Worm (Caenorhabditis elegans) whole organism, early embryonic: ENCODE results near the gene vha-1.

Experiments
- B0310.2 ChIP-seq: sonication (generic microtip); optimal IDR thresholded peaks from 2 replicates; lab custom pipeline; 2016; ENCODE audit warnings: mild to moderate bottlenecking, missing genetic modification characterization, missing compliant biosample characterization
- F13C5.2 ChIP-seq: sonication (generic microtip); optimal IDR thresholded peaks from 2 replicates; lab custom pipeline; 2017; ENCODE audit warnings: mild to moderate bottlenecking, missing genetic modification characterization, inconsistent platforms, missing compliant biosample characterization
- aly-1 ChIP-seq: sonication (generic microtip); optimal IDR thresholded peaks from 2 replicates; lab custom pipeline; 2016; ENCODE audit warnings: missing genetic modification characterization, missing compliant biosample characterization
- ama-1 ChIP-seq: fragments of 150-350 bp; optimal IDR thresholded peaks from 2 replicates; lab custom pipeline; 2014
- ceh-13 ChIP-seq: fragments of 200-800 bp; sonication (Bioruptor generic); optimal IDR thresholded peaks from 2 replicates; lab custom pipeline; 2018; ENCODE audit warnings: mild to moderate bottlenecking, missing genetic modification characterization, missing compliant biosample characterization
- ceh-36 ChIP-seq: sonication (generic microtip); optimal IDR thresholded peaks from 2 replicates; lab custom pipeline; 2016; ENCODE audit warnings: missing genetic modification characterization, inconsistent platforms, missing compliant biosample characterization
- ets-7 ChIP-seq: sonication (generic microtip); optimal IDR thresholded peaks from 2 replicates; lab custom pipeline; 2016; ENCODE audit warnings: missing genotype, missing genetic modification characterization, missing compliant biosample characterization
- flt-1 ChIP-seq: fragments of 200-800 bp; sonication (Bioruptor generic); IDR thresholded peaks from 2 replicates; pipeline ENCODE4 v1.3.6; 2022; ENCODE audit warnings: missing genetic modification characterization, missing compliant biosample characterization
- hmbx-1 ChIP-seq: sonication (generic microtip); optimal IDR thresholded peaks from 2 replicates; lab custom pipeline; 2016; ENCODE audit warnings: mild to moderate bottlenecking, missing genetic modification characterization, missing compliant biosample characterization
- hmg-4 ChIP-seq: fragments of 200-800 bp; sonication (Bioruptor generic); optimal IDR thresholded peaks from 2 replicates; lab custom pipeline; 2018; ENCODE audit warnings: mild to moderate bottlenecking, missing genetic modification characterization, missing compliant biosample characterization
- hnd-1 ChIP-seq: sonication (generic microtip); optimal IDR thresholded peaks from 2 replicates; lab custom pipeline; 2016; ENCODE audit warnings: missing genetic modification characterization, missing compliant biosample characterization
- pes-1 ChIP-seq: fragments of 200-800 bp; sonication (Bioruptor generic); IDR thresholded peaks from 2 replicates; pipeline ENCODE4 v1.3.6; 2022; ENCODE audit warnings: missing genetic modification reagents, missing genetic modification characterization, missing compliant biosample characterization
- scrt-1 ChIP-seq: fragments of 200-800 bp; sonication (Bioruptor generic); IDR thresholded peaks from 2 replicates; pipeline ENCODE4 v1.3.6; 2022; ENCODE audit warnings: missing genetic modification characterization, missing compliant biosample characterization
- sea-1 ChIP-seq: fragments of 200-800 bp; sonication (Bioruptor generic); conservative IDR thresholded peaks from 2 replicates; pipeline ENCODE4 v1.3.6; 2022; ENCODE audit warnings: missing genetic modification characterization, missing compliant biosample characterization
- tbx-11 ChIP-seq: fragments of 200-800 bp; sonication (Bioruptor generic); IDR thresholded peaks from 2 replicates; pipeline ENCODE4 v1.3.6; 2022; ENCODE audit warnings: missing genetic modification characterization, missing compliant biosample characterization
- tbx-37 ChIP-seq: fragments of 200-800 bp; sonication (Bioruptor generic); conservative IDR thresholded peaks from 2 replicates; pipeline ENCODE4 v1.3.6; 2022; ENCODE audit warnings: missing genetic modification reagents, missing genetic modification characterization, missing compliant biosample characterization
- tra-4 ChIP-seq: sonication (generic microtip); optimal IDR thresholded peaks from 2 replicates; lab custom pipeline; 2017; ENCODE audit warnings: missing genetic modification characterization, missing compliant biosample characterization

vha-1 gene

DNA sequence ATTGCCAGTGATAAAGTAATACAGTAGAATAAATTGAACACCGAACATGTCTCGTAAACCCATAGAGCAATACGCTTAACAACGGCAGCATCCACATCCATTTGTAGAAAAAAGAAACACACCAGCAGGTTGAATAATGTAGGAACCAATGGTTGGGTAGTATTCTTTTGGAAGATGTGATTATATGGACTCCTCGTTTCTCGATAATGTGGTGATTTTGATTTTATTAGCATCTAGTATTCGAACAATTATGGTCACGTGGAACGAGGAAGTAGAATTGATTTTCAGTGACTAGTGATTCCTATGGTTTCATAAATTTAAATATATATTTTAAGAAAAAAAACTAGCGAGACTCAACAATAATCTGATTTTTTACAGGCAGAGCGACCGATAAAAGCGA lies 15.4 kb downstream of the vha-1 start, which contains the start of gene srxa-10:
Gene srxa-10 (minus strand): TSS at position 101 of the 400 bp plus-strand sequence.
- no peak for TF ChIP-seq tra-4 (tag; lab: Kevin White, UChicago)
- TF ChIP-seq tbx-11 (GFP tag; lab: Robert Waterston, UW): no peak
- TF ChIP-seq ceh-13 (GFP tag; lab: Kevin White, UChicago): no peak
- no peak for TF ChIP-seq hmbx-1 (tag; lab: Kevin White, UChicago)
- TF ChIP-seq ama-1: no peak
- no peak for TF ChIP-seq tbx-37
- no peak for TF ChIP-seq B0310.2 (tag; lab: Kevin White, UChicago)
- no peak for TF ChIP-seq ceh-36 (tag; lab: Kevin White, UChicago)
- no peak for TF ChIP-seq scrt-1 (GFP tag; lab: Robert Waterston, UW)

DNA sequence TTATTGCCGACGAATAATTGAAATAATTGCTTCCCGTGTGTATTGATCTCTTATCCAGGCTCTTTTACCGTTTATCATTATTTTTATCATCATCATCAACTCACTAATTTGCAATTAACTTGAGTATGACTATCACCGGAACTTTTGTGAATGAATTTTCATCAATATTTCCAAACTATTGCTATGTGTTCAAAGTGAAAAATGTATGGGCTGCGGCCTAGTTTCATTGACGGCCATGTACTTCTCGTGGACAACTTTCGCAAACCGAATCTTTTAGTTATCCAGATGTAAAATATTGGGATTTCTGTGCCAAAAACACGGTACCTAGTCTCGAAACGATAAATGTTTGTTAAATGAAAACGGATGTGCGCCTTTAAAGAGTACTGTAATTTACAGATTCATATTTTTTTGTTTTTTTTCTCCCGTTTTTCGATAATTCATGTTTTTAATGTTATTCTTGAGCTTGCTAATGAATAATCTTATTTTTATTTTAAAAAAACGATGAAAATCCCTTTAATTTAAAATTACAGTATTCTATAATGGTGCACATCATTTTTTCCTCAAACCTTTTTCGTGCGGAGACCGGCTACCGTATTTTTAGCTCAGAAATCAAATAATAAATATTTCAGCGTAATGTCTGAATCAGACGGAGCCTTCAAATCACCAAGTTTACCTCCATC lies 17.6 kb downstream of the vha-1 start, which contains the start of gene ZK632.2:
Gene ZK632.2 (plus strand): TSS at position 630 of the 680 bp plus-strand sequence.
- TF ChIP-seq flt-1 (GFP tag; lab: Robert Waterston, UW) (no peak), hmg-4 (no peak), hmbx-1 (tag; lab: Kevin White, UChicago) (no peak), B0310.2 (tag; lab: Kevin White, UChicago) (no peak), ama-1 (no peak), aly-1 (tag; lab: Kevin White, UChicago) (no peak), scrt-1 (GFP tag; lab: Robert Waterston, UW) (no peak), ceh-13 (GFP tag; lab: Kevin White, UChicago) (no peak), ets-7 (tag; lab: Kevin White, UChicago) (no peak), pes-1 (no peak), tra-4 (tag; lab: Kevin White, UChicago) (no peak), F13C5.2 (tag; lab: Kevin White, UChicago) (no peak), ceh-36 (tag; lab: Kevin White, UChicago) (no peak), sea-1 (GFP tag; lab: Robert Waterston, UW) (no peak), tbx-37 (no peak), hnd-1 (tag; lab: Kevin White, UChicago) (no peak)

DNA sequence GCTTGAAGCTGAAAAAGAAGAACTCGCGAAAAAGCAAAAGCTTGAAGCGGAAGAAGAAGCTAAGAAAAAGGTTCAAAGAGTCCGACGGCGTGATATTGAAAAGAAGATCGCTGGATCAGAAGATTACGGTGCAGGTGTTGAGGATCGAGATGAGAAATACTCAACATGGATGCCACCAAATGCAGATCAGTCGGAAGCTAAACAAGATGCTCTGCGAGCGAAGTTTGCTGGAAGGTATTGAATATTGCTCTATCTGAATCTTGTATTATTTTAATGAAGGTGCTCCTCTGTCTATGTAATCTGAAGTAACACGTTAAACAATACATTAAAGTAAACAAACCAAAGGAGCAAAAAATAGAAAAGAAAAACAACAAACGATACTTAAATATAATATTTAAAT lies 21.0 kb downstream of the vha-1 start:
- no peak for TF ChIP-seq ama-1
- TF ChIP-seq ceh-36 (tag; lab: Kevin White, UChicago): no peak
- TF ChIP-seq tra-4 (tag; lab: Kevin White, UChicago): no peak
- no peak for TF ChIP-seq F13C5.2 (tag; lab: Kevin White, UChicago)
- TF ChIP-seq hmbx-1 (tag; lab: Kevin White, UChicago): no peak
- no peak for TF ChIP-seq ceh-13 (GFP tag; lab: Kevin White, UChicago)
- no peak for TF ChIP-seq hnd-1 (tag; lab: Kevin White, UChicago)
- TF ChIP-seq hmg-4: no peak
- no peak for TF ChIP-seq aly-1 (tag; lab: Kevin White, UChicago)
- TF ChIP-seq tbx-37: no peak
- TF ChIP-seq sea-1 (GFP tag; lab: Robert Waterston, UW): no peak
- TF ChIP-seq B0310.2 (tag; lab: Kevin White, UChicago): no peak

DNA sequence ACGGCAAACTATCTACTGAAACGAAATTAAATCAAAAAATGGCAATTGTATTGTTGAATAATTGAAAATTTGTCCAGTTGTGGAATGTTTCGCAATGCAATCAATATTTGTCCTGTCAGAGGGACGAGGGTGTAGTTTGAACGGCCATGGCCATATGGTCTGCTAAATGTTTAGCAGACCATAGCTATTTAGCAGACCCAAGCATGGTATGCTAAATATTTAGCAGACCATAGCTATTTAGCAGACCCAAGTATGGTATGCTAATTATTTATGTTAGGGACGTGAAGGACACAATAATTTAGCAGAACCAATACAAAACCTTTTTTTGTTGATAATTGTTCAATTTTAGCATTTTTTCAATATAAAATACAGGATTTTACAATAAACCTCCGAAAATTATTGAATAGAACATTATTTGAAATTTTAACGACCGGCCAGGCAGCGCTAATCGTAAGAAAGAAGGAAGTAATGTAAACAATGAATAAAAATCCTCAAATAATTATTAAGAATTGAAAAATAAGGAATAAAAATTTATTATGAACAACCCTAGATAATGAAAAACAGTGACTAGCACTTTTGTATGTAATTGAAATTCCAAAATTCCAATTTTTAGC lies 24.1 kb downstream of the vha-1 start, which contains the start of gene riok-3:
Gene riok-3 (minus strand): TSS at position 15 of the 614 bp plus-strand sequence.
- no peak for TF ChIP-seq hmbx-1 (tag; lab: Kevin White, UChicago)
- TF ChIP-seq tbx-37: no peak
- no peak for TF ChIP-seq hnd-1 (tag; lab: Kevin White, UChicago)
- no peak for TF ChIP-seq sea-1 (GFP tag; lab: Robert Waterston, UW)
- TF ChIP-seq flt-1 (GFP tag; lab: Robert Waterston, UW): no peak
- TF ChIP-seq F13C5.2 (tag; lab: Kevin White, UChicago): no peak
- TF ChIP-seq ceh-13 (GFP tag; lab: Kevin White, UChicago): no peak
- no peak for TF ChIP-seq scrt-1 (GFP tag; lab: Robert Waterston, UW)

DNA sequence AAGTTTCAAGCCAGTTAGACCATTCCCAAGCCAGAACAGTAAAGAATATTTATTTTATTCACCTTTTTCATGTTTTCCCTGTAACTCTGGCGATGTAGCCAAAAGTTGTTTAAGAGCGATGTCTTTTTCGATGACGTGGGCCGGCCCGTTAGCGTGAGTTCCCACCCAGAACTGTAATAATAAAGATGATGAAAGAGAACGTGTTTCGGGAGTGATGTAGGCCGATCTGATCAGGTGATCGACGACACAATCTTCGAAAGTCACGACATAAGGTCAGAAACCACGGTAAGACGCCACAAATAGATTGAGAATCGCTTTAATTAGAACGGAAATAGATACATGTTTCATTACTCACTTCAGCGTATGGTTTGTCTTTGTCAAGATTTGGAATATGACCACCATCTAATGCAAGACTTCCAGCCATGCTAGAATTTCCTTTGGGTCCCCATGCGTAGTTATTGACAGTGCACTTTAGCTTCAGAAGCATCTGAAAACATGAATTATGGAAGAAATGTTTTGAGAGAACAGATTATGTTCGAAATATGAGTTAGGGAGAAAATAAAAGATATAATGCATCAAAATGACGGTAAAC lies 26.0 kb downstream of the vha-1 start, which contains the start of gene ZK632.4:
Gene ZK632.4 (minus strand): TSS at position 487 of the 592 bp plus-strand sequence.
- no peak for TF ChIP-seq scrt-1 (GFP tag; lab: Robert Waterston, UW)
- no peak for TF ChIP-seq ceh-13 (GFP tag; lab: Kevin White, UChicago)
- TF ChIP-seq tbx-11 (GFP tag; lab: Robert Waterston, UW): no peak
- TF ChIP-seq tbx-37: no peak
- no peak for TF ChIP-seq ets-7 (tag; lab: Kevin White, UChicago)
- no peak for TF ChIP-seq hmg-4
- no peak for TF ChIP-seq aly-1 (tag; lab: Kevin White, UChicago)
- no peak for TF ChIP-seq tra-4 (tag; lab: Kevin White, UChicago)
- TF ChIP-seq hmbx-1 (tag; lab: Kevin White, UChicago): no peak
- no peak for TF ChIP-seq flt-1 (GFP tag; lab: Robert Waterston, UW)
- no peak for TF ChIP-seq ceh-36 (tag; lab: Kevin White, UChicago)
- no peak for TF ChIP-seq B0310.2 (tag; lab: Kevin White, UChicago)
- TF ChIP-seq F13C5.2 (tag; lab: Kevin White, UChicago): no peak
- TF ChIP-seq hnd-1 (tag; lab: Kevin White, UChicago): no peak
- TF ChIP-seq sea-1 (GFP tag; lab: Robert Waterston, UW): no peak
- TF ChIP-seq pes-1: no peak
- no peak for TF ChIP-seq ama-1

DNA sequence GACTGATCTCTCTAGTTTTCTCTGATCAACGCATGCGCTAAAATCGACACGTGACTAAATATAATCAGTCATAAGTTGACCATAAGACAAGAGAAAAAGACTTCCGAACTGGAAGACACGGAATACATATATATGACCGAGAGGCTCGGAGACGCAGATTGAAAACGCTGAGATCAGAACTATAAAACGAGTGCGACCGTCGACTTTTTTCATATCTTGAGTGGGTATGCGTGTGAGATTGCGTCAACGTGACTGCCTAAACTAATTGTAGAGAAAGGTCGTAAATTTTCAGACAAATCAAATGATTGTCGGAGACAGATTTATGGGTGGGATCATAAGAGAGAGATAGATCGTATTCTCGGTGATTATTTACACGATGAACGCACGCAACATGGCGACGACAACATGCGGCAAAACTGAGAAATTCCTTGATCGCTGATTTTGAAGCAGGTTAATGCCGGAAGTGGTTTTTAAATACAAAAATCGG lies 26.5 kb downstream of the vha-1 start:
- TF ChIP-seq tbx-11 (GFP tag; lab: Robert Waterston, UW) (no peak), ceh-36 (tag; lab: Kevin White, UChicago) (no peak), ets-7 (tag; lab: Kevin White, UChicago) (no peak), ama-1 (no peak), ceh-13 (GFP tag; lab: Kevin White, UChicago) (no peak), hnd-1 (tag; lab: Kevin White, UChicago) (no peak), sea-1 (GFP tag; lab: Robert Waterston, UW) (no peak), B0310.2 (tag; lab: Kevin White, UChicago) (no peak), hmg-4 (no peak), scrt-1 (GFP tag; lab: Robert Waterston, UW) (no peak), aly-1 (tag; lab: Kevin White, UChicago) (no peak), pes-1 (no peak), flt-1 (GFP tag; lab: Robert Waterston, UW) (no peak), tra-4 (tag; lab: Kevin White, UChicago) (no peak), F13C5.2 (tag; lab: Kevin White, UChicago) (no peak), hmbx-1 (tag; lab: Kevin White, UChicago) (no peak), tbx-37 (no peak)
